Worm (Caenorhabditis elegans): ENCODE results near the gene R04E5.8.

The R04E5.8 gene

ce11 chrX:8835405-8835804, 29.5 kb upstream of the R04E5.8 start, which contains the start of gene sec-15 (continued):
- TF ChIP-seq pha-4 (tag; optimal IDR thresholded peaks at IDR 0.05), result no peak
- TF ChIP-seq athp-1 (tag; optimal IDR thresholded peaks at IDR 0.05), result no peak
- no peak for TF ChIP-seq bed-1 (GFP tag; IDR thresholded peaks at IDR 0.05)
- no peak for TF ChIP-seq F49E8.2 (tag; optimal IDR thresholded peaks at IDR 0.05; ENCODE audit: insufficient read depth)
- TF ChIP-seq cebp-2 (GFP tag; IDR thresholded peaks at IDR 0.05), result no peak
- TF ChIP-seq dpl-1 (GFP tag; optimal IDR thresholded peaks at IDR 0.05), result no peak

ce11 chrX:8831162-8831561, 25.2 kb upstream of the R04E5.8 start, which contains the start of gene C28G1.6:
C28G1.6 (minus strand) TSS chrX:8831262.
- TF ChIP-seq nhr-80 (tag; optimal IDR thresholded peaks at IDR 0.05) (peak; percentile 33), C17E4.6 (GFP tag; IDR thresholded peaks at IDR 0.05) (no peak), D2030.7 (GFP tag; IDR thresholded peaks at IDR 0.05) (no peak)

- no peak for TF ChIP-seq efl-1 (GFP tag; optimal IDR thresholded peaks at IDR 0.05)
- no peak for TF ChIP-seq Y79H2A.3 (GFP tag; conservative IDR thresholded peaks at IDR 0.05)
- TF ChIP-seq nhr-80 (tag; optimal IDR thresholded peaks at IDR 0.05), result peak; percentile 0
Observed at ce11 chrX:8828365-8828764, 22.4 kb upstream of the R04E5.8 start, which contains the start of gene rcs-1. rcs-1 (minus strand) TSS chrX:8828540.

- peak; percentile 55 for TF ChIP-seq B0261.1 (tag; optimal IDR thresholded peaks at IDR 0.05)
- peak; percentile 83 for TF ChIP-seq tbp1 (GFP tag; optimal IDR thresholded peaks at IDR 0.05)
- TF ChIP-seq rpc-1 (optimal IDR thresholded peaks at IDR 0.05), result peak; percentile 38
- TF ChIP-seq rpc-1 (tag; optimal IDR thresholded peaks at IDR 0.05), result peak; percentile 69
Observed at ce11 chrX:8826013-8826412, 20.1 kb upstream of the R04E5.8 start.

ce11 chrX:8824437-8824836, 18.5 kb upstream of the R04E5.8 start, which contains the start of gene ifd-1:
ifd-1 (minus strand) TSS chrX:8824448.
- peak; percentile 79 for TF ChIP-seq nhr-80 (tag; optimal IDR thresholded peaks at IDR 0.05)
- peak; percentile 55 for TF ChIP-seq ets-4 (GFP tag; optimal IDR thresholded peaks at IDR 0.05)
- TF ChIP-seq ceh-100 (GFP tag; IDR thresholded peaks at IDR 0.05), result no peak

- TF ChIP-seq nhr-80 (tag; optimal IDR thresholded peaks at IDR 0.05) (peak; percentile 35), K12H6.12 (tag; optimal IDR thresholded peaks at IDR 0.05) (no peak)
Observed at ce11 chrX:8820643-8821042, 14.7 kb upstream of the R04E5.8 start.

- TF ChIP-seq rec-8 (tag; optimal IDR thresholded peaks at IDR 0.05), result no peak
- no peak for TF ChIP-seq Y53F4B.3 (GFP tag; IDR thresholded peaks at IDR 0.05)
- no peak for TF ChIP-seq ekl-4 (GFP tag; IDR thresholded peaks at IDR 0.05)
- TF ChIP-seq ztf-25 (GFP tag; IDR thresholded peaks at IDR 0.05), result no peak
- TF ChIP-seq snpc-1.1 (tag; optimal IDR thresholded peaks at IDR 0.05; ENCODE audit: insufficient read depth), result no peak
- TF ChIP-seq die-1 (tag; optimal IDR thresholded peaks at IDR 0.05), result peak; percentile 75
- peak; percentile 49 for TF ChIP-seq ztf-18 (tag; optimal IDR thresholded peaks at IDR 0.05)
- no peak for TF ChIP-seq aptf-3 (GFP tag; IDR thresholded peaks at IDR 0.05)
- TF ChIP-seq B0261.1 (tag; optimal IDR thresholded peaks at IDR 0.05), result peak; percentile 75
- TF ChIP-seq ccch-3 (GFP tag; optimal IDR thresholded peaks at IDR 0.05), result no peak
- TF ChIP-seq pbrm-1 (GFP tag; IDR thresholded peaks at IDR 0.05), result 0 out of 2 replicates have a peak, but pooled peaks have one; percentile 52
- no peak for TF ChIP-seq nhr-179 (tag; optimal IDR thresholded peaks at IDR 0.05)
- TF ChIP-seq bed-1 (GFP tag; IDR thresholded peaks at IDR 0.05), result no peak
- TF ChIP-seq attf-3 (GFP tag; conservative IDR thresholded peaks at IDR 0.05), result no peak
- no peak for TF ChIP-seq bed-2 (GFP tag; IDR thresholded peaks at IDR 0.05)
- TF ChIP-seq Y67H2A.10 (GFP tag; conservative IDR thresholded peaks at IDR 0.05), result no peak
- no peak for TF ChIP-seq madf-10 (tag; optimal IDR thresholded peaks at IDR 0.05)
- TF ChIP-seq him-1 (tag; optimal IDR thresholded peaks at IDR 0.05), result peak; percentile 24
- no peak for TF ChIP-seq ama-1 (optimal IDR thresholded peaks at IDR 0.05)
- TF ChIP-seq ama-1 (GFP tag; optimal IDR thresholded peaks at IDR 0.05), result peak in 1 of 2 experiments; percentile 14
- no peak for TF ChIP-seq pha-4 (tag; optimal IDR thresholded peaks at IDR 0.05)
- peak; percentile 58 for TF ChIP-seq nhr-90 (tag; optimal IDR thresholded peaks at IDR 0.05)
- TF ChIP-seq lir-1 (GFP tag; conservative IDR thresholded peaks at IDR 0.05), result no peak
Observed at ce11 chrX:8819815-8820415, 14.0 kb upstream of the R04E5.8 start.

Measured in whole organism, young adult.